Fruit fly (Drosophila melanogaster) whole organism, embryonic: Measurements from ENCODE around the gene CG1640.

Experiments used
- Antp ChIP-seq: fragments of 200-800 bp; sonication (Bioruptor generic); optimal IDR thresholded peaks from 3 replicates; lab custom pipeline; 2016; ENCODE audit warnings: missing biosample characterization, missing genetic modification characterization
- Atf-2 ChIP-seq: fragments of 200-800 bp; sonication (Bioruptor generic); optimal IDR thresholded peaks from 2 replicates; lab custom pipeline; 2016; ENCODE audit warnings: missing biosample characterization, missing genetic modification characterization
- Atf6 ChIP-seq: fragments of 200-800 bp; sonication (Bioruptor generic); IDR thresholded peaks from 2 replicates; pipeline ENCODE4 v1.3.6; 2022; ENCODE audit warnings: missing biosample characterization, missing genetic modification characterization
- B-H1 ChIP-seq: fragments of 200-800 bp; sonication (Bioruptor generic); IDR thresholded peaks from 3 replicates; pipeline ENCODE4 v1.3.6; 2022; ENCODE audit warnings: missing biosample characterization, missing genetic modification characterization
- Bteb2 ChIP-seq: fragments of 200-800 bp; sonication (Bioruptor generic); optimal IDR thresholded peaks from 2 replicates; lab custom pipeline; 2016; ENCODE audit warnings: missing biosample characterization, missing genetic modification characterization
- CG10267 ChIP-seq: fragments of 200-800 bp; sonication (Bioruptor generic); optimal IDR thresholded peaks from 2 replicates; lab custom pipeline; 2018; ENCODE audit warnings: missing biosample characterization, mild to moderate bottlenecking, missing genetic modification characterization, moderate library complexity
- CG11398 ChIP-seq: fragments of 200-800 bp; sonication (Bioruptor generic); optimal IDR thresholded peaks from 2 replicates; lab custom pipeline; 2016; ENCODE audit warnings: missing biosample characterization, missing genetic modification characterization
- CG13624 ChIP-seq: fragments of 200-800 bp; sonication (Bioruptor generic); optimal IDR thresholded peaks from 2 replicates; lab custom pipeline; 2016; ENCODE audit warnings: missing biosample characterization, missing genetic modification characterization
- CG14014 ChIP-seq: fragments of 200-800 bp; sonication (Bioruptor generic); IDR thresholded peaks from 2 replicates; pipeline ENCODE4 v1.3.6; 2022; ENCODE audit warnings: missing biosample characterization, missing genetic modification characterization
- CG14710 ChIP-seq: fragments of 200-800 bp; sonication (Bioruptor generic); optimal IDR thresholded peaks from 3 replicates; lab custom pipeline; 2019; ENCODE audit warnings: missing biosample characterization, mild to moderate bottlenecking, missing genetic modification characterization, moderate library complexity
- CG17359 ChIP-seq: fragments of 200-800 bp; sonication (Bioruptor generic); optimal IDR thresholded peaks from 3 replicates; lab custom pipeline; 2018; ENCODE audit warnings: missing biosample characterization, mild to moderate bottlenecking, missing genetic modification characterization, moderate library complexity
- CG17361 ChIP-seq: fragments of 200-800 bp; sonication (Bioruptor generic); IDR thresholded peaks from 3 replicates; pipeline ENCODE4 v1.3.6; 2022; ENCODE audit warnings: missing biosample characterization, missing genetic modification characterization
- CG17829 ChIP-seq: fragments of 200-800 bp; optimal IDR thresholded peaks from 2 replicates; lab custom pipeline; 2019; ENCODE audit warnings: missing biosample characterization, mild to moderate bottlenecking, missing genetic modification characterization, moderate library complexity
- CG18011 ChIP-seq: fragments of 200-800 bp; sonication (Bioruptor generic); optimal IDR thresholded peaks from 2 replicates; lab custom pipeline; 2017; ENCODE audit warnings: missing biosample characterization, missing genetic modification characterization, mild to moderate bottlenecking, moderate library complexity, missing genotype
- CG2120 ChIP-seq: fragments of 200-800 bp; sonication (Bioruptor generic); optimal IDR thresholded peaks from 3 replicates; lab custom pipeline; 2016; ENCODE audit warnings: missing biosample characterization, missing genetic modification characterization
- CG33213 ChIP-seq: fragments of 200-800 bp; sonication (Bioruptor generic); optimal IDR thresholded peaks from 3 replicates; lab custom pipeline; 2016; ENCODE audit warnings: missing biosample characterization, missing genetic modification characterization
- CG34376 ChIP-seq: fragments of 200-800 bp; sonication (Bioruptor generic); optimal IDR thresholded peaks from 2 replicates; lab custom pipeline; 2018; ENCODE audit warnings: missing biosample characterization, mild to moderate bottlenecking, missing genetic modification characterization
- CG3847 ChIP-seq: fragments of 200-800 bp; sonication (Bioruptor generic); IDR thresholded peaks from 2 replicates; pipeline ENCODE4 v1.3.6; 2022; ENCODE audit warnings: missing biosample characterization, missing genetic modification characterization
- CG42726 ChIP-seq: fragments of 200-800 bp; sonication (Bioruptor generic); IDR thresholded peaks from 2 replicates; pipeline ENCODE4 v1.3.6; 2022; ENCODE audit warnings: missing biosample characterization, missing genetic modification characterization; ENCODE audit not compliant: partially characterized antibody
- CG6791 ChIP-seq: fragments of 200-800 bp; sonication (Bioruptor generic); IDR thresholded peaks from 3 replicates; pipeline ENCODE4 v1.3.6; 2022; ENCODE audit warnings: missing biosample characterization, missing genetic modification characterization; ENCODE audit not compliant: partially characterized antibody
- CG6813 ChIP-seq: fragments of 200-800 bp; sonication (Bioruptor generic); optimal IDR thresholded peaks from 2 replicates; lab custom pipeline; 2017; ENCODE audit warnings: missing biosample characterization, missing genetic modification characterization, mild to moderate bottlenecking, moderate library complexity, missing genetic modification reagents
- CG7839 ChIP-seq: fragments of 200-800 bp; sonication (Bioruptor generic); optimal IDR thresholded peaks from 3 replicates; lab custom pipeline; 2018; ENCODE audit warnings: missing biosample characterization, mild to moderate bottlenecking, missing genetic modification characterization, moderate library complexity
- CG7928 ChIP-seq: fragments of 200-800 bp; sonication (Bioruptor generic); optimal IDR thresholded peaks from 2 replicates; lab custom pipeline; 2017; ENCODE audit warnings: missing biosample characterization, mild to moderate bottlenecking, missing genetic modification characterization
- CG8359 ChIP-seq: fragments of 200-800 bp; sonication (Bioruptor generic); optimal IDR thresholded peaks from 2 replicates; lab custom pipeline; 2017; ENCODE audit warnings: missing biosample characterization, mild to moderate bottlenecking, missing genetic modification characterization, borderline replicate concordance
- CG8944 ChIP-seq: fragments of 200-800 bp; sonication (Bioruptor generic); optimal IDR thresholded peaks from 3 replicates; lab custom pipeline; 2016; ENCODE audit warnings: missing biosample characterization, missing genetic modification characterization
- CG9727 ChIP-seq: fragments of 200-800 bp; sonication (Bioruptor generic); optimal IDR thresholded peaks from 3 replicates; lab custom pipeline; 2017; ENCODE audit warnings: missing biosample characterization, mild to moderate bottlenecking, missing genetic modification characterization
- CG9932 ChIP-seq: fragments of 200-800 bp; sonication (Bioruptor generic); IDR thresholded peaks from 2 replicates; pipeline ENCODE4 v1.3.6; 2022; ENCODE audit warnings: missing biosample characterization, missing genetic modification characterization
- Camta ChIP-seq: fragments of 200-800 bp; sonication (Bioruptor generic); optimal IDR thresholded peaks from 2 replicates; lab custom pipeline; 2016; ENCODE audit warnings: missing biosample characterization, missing genetic modification characterization
- CoRest ChIP-seq: fragments of 200-800 bp; sonication (Bioruptor generic); optimal IDR thresholded peaks from 3 replicates; lab custom pipeline; 2018; ENCODE audit warnings: missing biosample characterization, mild to moderate bottlenecking, missing genetic modification characterization, moderate library complexity
- Dbx ChIP-seq: fragments of 200-800 bp; sonication (Bioruptor generic); IDR thresholded peaks from 3 replicates; pipeline ENCODE4 v1.3.6; 2022; ENCODE audit warnings: missing biosample characterization, missing genetic modification characterization
- Dip2 ChIP-seq: fragments of 200-800 bp; sonication (Bioruptor generic); IDR thresholded peaks from 2 replicates; pipeline ENCODE4 v1.3.6; 2022; ENCODE audit warnings: missing biosample characterization, missing genetic modification characterization
- Dip3 ChIP-seq: fragments of 200-800 bp; sonication (Bioruptor generic); optimal IDR thresholded peaks from 3 replicates; lab custom pipeline; 2016; ENCODE audit warnings: missing biosample characterization, missing genetic modification characterization
- Eip74EF ChIP-seq, 2 experiments: fragments of 200-800 bp in 1 of 2; fragments of >200 bp in 1 of 2; sonication (Bioruptor generic) in 1 of 2; optimal IDR thresholded peaks; 2 replicates each; lab custom pipeline; 2017 to 2019; ENCODE audit warnings: missing biosample characterization in 2 of 2, missing genetic modification characterization in 2 of 2, mild to moderate bottlenecking in 1 of 2, moderate library complexity in 1 of 2
- Fer3 ChIP-seq: fragments of 200-800 bp; sonication (Bioruptor generic); optimal IDR thresholded peaks from 2 replicates; lab custom pipeline; 2018; ENCODE audit warnings: missing biosample characterization, mild to moderate bottlenecking, missing genetic modification characterization, moderate library complexity
- Lpt ChIP-seq: fragments of >200 bp; optimal IDR thresholded peaks from 2 replicates; lab custom pipeline; 2018; ENCODE audit warnings: missing biosample characterization, missing genetic modification characterization
- MTF-1 ChIP-seq: fragments of 200-800 bp; sonication (Bioruptor generic); optimal IDR thresholded peaks from 2 replicates; lab custom pipeline; 2018; ENCODE audit warnings: missing biosample characterization, mild to moderate bottlenecking, missing genetic modification characterization, borderline replicate concordance
- Meics ChIP-seq: fragments of 200-800 bp; sonication (Bioruptor generic); optimal IDR thresholded peaks from 2 replicates; lab custom pipeline; 2017; ENCODE audit warnings: missing biosample characterization, mild to moderate bottlenecking, missing genetic modification characterization
- Mes4 ChIP-seq: fragments of 200-800 bp; sonication (Bioruptor generic); optimal IDR thresholded peaks from 2 replicates; lab custom pipeline; 2016; ENCODE audit warnings: missing biosample characterization, missing genetic modification characterization
- Mrtf ChIP-seq: fragments of 200-800 bp; sonication (Bioruptor generic); IDR thresholded peaks from 3 replicates; pipeline ENCODE4 v1.3.6; 2022; ENCODE audit warnings: missing biosample characterization, missing genetic modification characterization
- NC2β ChIP-seq: fragments of 200-800 bp; sonication (Bioruptor generic); optimal IDR thresholded peaks from 2 replicates; lab custom pipeline; 2016; ENCODE audit warnings: missing biosample characterization, missing genetic modification characterization
- Ravus ChIP-seq: fragments of 200-800 bp; sonication (Bioruptor generic); IDR thresholded peaks from 2 replicates; pipeline ENCODE4 v1.3.6; 2022; ENCODE audit warnings: missing biosample characterization, missing genetic modification characterization
- Side ChIP-seq: fragments of 200-800 bp; sonication (Bioruptor generic); optimal IDR thresholded peaks from 2 replicates; lab custom pipeline; 2016; ENCODE audit warnings: missing biosample characterization, missing genetic modification characterization
- Six4 ChIP-seq: fragments of 200-800 bp; sonication (Bioruptor generic); optimal IDR thresholded peaks from 2 replicates; lab custom pipeline; 2016; ENCODE audit warnings: missing biosample characterization, missing genetic modification characterization
- Tbp ChIP-seq: fragments of >200 bp; optimal IDR thresholded peaks from 2 replicates; lab custom pipeline; 2018; ENCODE audit warnings: missing biosample characterization, missing genetic modification characterization
- chm ChIP-seq: fragments of 200-800 bp; sonication (Bioruptor generic); IDR thresholded peaks from 2 replicates; pipeline ENCODE4 v1.3.6; 2022; ENCODE audit warnings: missing biosample characterization, missing genetic modification characterization
- grn ChIP-seq: fragments of 200-800 bp; sonication (Bioruptor generic); optimal IDR thresholded peaks from 3 replicates; lab custom pipeline; 2017; ENCODE audit warnings: missing biosample characterization, missing genetic modification characterization
- lbe ChIP-seq: fragments of 200-800 bp; sonication (Bioruptor generic); optimal IDR thresholded peaks from 2 replicates; lab custom pipeline; 2016; ENCODE audit warnings: missing biosample characterization, mild to moderate bottlenecking, missing genetic modification characterization
- pita ChIP-seq: fragments of 200-800 bp; sonication (Bioruptor generic); optimal IDR thresholded peaks from 2 replicates; lab custom pipeline; 2017; ENCODE audit warnings: missing biosample characterization, mild to moderate bottlenecking, missing genetic modification characterization
- stwl ChIP-seq: fragments of 200-800 bp; sonication (Bioruptor generic); optimal IDR thresholded peaks from 3 replicates; lab custom pipeline; 2018; ENCODE audit warnings: missing biosample characterization, mild to moderate bottlenecking, missing genetic modification characterization, moderate library complexity

Gene CG1640

DNA sequence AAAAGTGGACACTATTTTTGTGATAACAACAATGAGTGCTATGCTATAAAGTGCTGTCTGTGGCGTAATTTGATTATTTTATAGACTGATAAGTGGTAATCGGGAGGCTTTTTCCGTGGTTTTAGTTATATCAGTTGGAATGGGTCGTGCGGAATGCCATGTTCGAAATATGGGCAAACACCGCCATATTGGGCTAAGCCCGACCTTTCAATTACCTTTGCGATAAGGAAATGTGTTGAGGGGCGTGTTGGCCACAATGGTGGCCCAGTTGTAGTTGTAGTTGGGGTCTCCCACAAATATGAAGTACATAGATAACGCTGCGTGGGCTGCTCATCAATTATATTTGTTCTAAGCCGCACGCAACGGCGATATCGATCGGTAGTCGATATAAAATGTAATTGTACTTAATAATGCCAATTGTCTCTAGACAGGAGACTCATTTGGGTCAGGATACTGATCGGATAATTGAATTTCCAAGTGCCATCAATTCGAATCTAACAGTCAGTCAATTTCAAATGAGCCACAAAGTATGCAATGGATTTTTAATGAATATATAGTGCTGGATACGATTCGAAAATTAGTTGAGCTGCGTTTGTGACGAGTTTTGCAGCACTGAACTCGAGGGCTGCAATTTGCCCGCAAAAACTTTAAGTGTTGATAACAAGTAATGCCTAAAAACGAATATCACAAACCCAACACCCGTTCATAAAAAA is 35.8 kb upstream of the CG1640 start (continued):
- TF ChIP-seq CG33213 (GFP tag; lab: Kevin White, UChicago) (peak; percentile 57), Dbx (GFP tag; lab: Robert Waterston, UW) (0 out of 3 replicates have a peak, but pooled peaks have one; percentile 45), stwl (peak; percentile 96), CG6813 (GFP tag; lab: Kevin White, UChicago) (peak; percentile 10), CG11398 (GFP tag; lab: Kevin White, UChicago) (peak; percentile 52), pita (GFP tag; lab: Kevin White, UChicago) (no peak), Fer3 (peak; percentile 28), B-H1 (GFP tag; lab: Robert Waterston, UW) (no peak), CoRest (tag; lab: Kevin White, UChicago) (peak; percentile 1), Camta (GFP tag; lab: Kevin White, UChicago) (peak; percentile 32), CG7928 (GFP tag; lab: Kevin White, UChicago) (peak; percentile 92), Dip2 (GFP tag; lab: Robert Waterston, UW) (no peak), CG42726 (GFP tag; lab: Robert Waterston, UW) (no peak), Atf-2 (GFP tag; lab: Kevin White, UChicago) (no peak), NC2β (GFP tag; lab: Kevin White, UChicago) (peak; percentile 34), Antp (GFP tag; lab: Kevin White, UChicago) (peak; percentile 33), Mes4 (GFP tag; lab: Kevin White, UChicago) (peak; percentile 5), CG2120 (GFP tag; lab: Kevin White, UChicago) (peak; percentile 74), CG9932 (GFP tag; lab: Robert Waterston, UW) (peak; percentile 70), CG14710 (tag; lab: Kevin White, UChicago) (peak; percentile 47), Atf6 (no peak), Bteb2 (GFP tag; lab: Kevin White, UChicago) (peak; percentile 24), CG17829 (tag; lab: Kevin White, UChicago) (peak; percentile 15), CG3847 (peak; percentile 54), CG7839 (tag; lab: Kevin White, UChicago) (peak; percentile 5), Meics (no peak), Six4 (no peak), CG14014 (GFP tag; lab: Robert Waterston, UW) (peak; percentile 37; the same call in 1 of the 2 replicates), Mrtf (no peak), CG17359 (tag; lab: Kevin White, UChicago) (peak; percentile 20), CG34376 (GFP tag; lab: Kevin White, UChicago) (peak; percentile 93), MTF-1 (GFP tag; lab: Kevin White, UChicago) (peak; percentile 5), CG8944 (GFP tag; lab: Kevin White, UChicago) (peak; percentile 30), Ravus (GFP tag; lab: Robert Waterston, UW) (no peak), CG10267 (peak; percentile 95), lbe (GFP tag; lab: Kevin White, UChicago) (peak; percentile 53), Eip74EF (GFP tag; optimal IDR thresholded peaks at IDR 0.05; lab: Kevin White, UChicago) (no peak), CG13624 (GFP tag; lab: Kevin White, UChicago) (peak; percentile 62), Dip3 (GFP tag; lab: Kevin White, UChicago) (peak; percentile 51), CG8359 (GFP tag; lab: Kevin White, UChicago) (no peak), Side (peak; percentile 44), grn (GFP tag; lab: Kevin White, UChicago) (peak; percentile 85), chm (GFP tag; lab: Robert Waterston, UW) (peak; percentile 27; the same call in 1 of the 2 replicates), CG17361 (GFP tag; lab: Robert Waterston, UW) (no peak), Lpt (no peak), Tbp (no peak), CG6791 (GFP tag; lab: Robert Waterston, UW) (no peak), CG18011 (GFP tag; lab: Kevin White, UChicago) (peak; percentile 23), CG9727 (GFP tag; lab: Kevin White, UChicago) (peak; percentile 9)
